Fruit fly (Drosophila melanogaster) S2 (cell line): ENCODE measurements around the gene rdgA.

ENCODE experiments used
- CG8478 ChIP-seq: fragments of >200 bp; optimal IDR thresholded peaks from 2 replicates; lab custom pipeline; 2018
- CTCF ChIP-seq, 2 experiments: fragments of >200 bp; optimal IDR thresholded peaks; 2 replicates each; lab custom pipeline; 2018

DNA sequence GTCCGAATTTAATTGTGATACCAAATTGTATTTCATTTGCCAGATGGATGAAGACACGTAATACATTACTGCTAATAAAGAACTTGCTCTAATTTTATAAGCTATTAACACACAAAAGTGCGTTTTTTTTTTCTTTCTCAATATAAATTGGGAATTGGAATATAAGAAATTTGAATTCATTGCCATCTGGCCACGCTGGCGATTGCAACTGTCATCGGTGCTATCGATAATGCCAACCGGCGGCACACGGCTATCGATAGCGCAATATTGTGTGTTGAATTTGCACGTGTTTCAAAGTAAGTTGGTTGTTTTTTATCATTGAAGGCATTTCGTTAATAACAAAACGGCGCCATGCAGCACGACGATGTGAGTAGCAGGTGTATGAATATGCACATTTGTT is 5.4 kb upstream of the rdgA start, which contains the start of gene Rbm13:
- no peak for TF ChIP-seq CTCF (optimal IDR thresholded peaks at IDR 0.05; lab: Kevin White, UChicago)
- no peak for TF ChIP-seq CG8478 (lab: Kevin White, UChicago)
